Worm (Caenorhabditis elegans) whole organism, L1 larva: ENCODE measurements around the gene Y47D3A.13.
A peak's percentile ranks its signal among the peaks of the same experiment; 100 is the strongest.

Experiments used
- C04F5.9 ChIP-seq: sonication (generic microtip); optimal IDR thresholded peaks from 2 replicates; lab custom pipeline; 2016; ENCODE audit warnings: missing genetic modification characterization, missing compliant biosample characterization
- F16B12.6 ChIP-seq: fragments of 150-350 bp; optimal IDR thresholded peaks from 2 replicates; lab custom pipeline; 2014; ENCODE audit warnings: missing biosample characterization, missing genetic modification characterization
- Y116A8C.19 ChIP-seq: sonication (generic microtip); optimal IDR thresholded peaks from 2 replicates; lab custom pipeline; 2016; ENCODE audit warnings: missing compliant biosample characterization, missing genetic modification characterization, borderline replicate concordance
- alr-1 ChIP-seq: fragments of 200-800 bp; sonication (Bioruptor generic); optimal IDR thresholded peaks from 2 replicates; lab custom pipeline; 2018; ENCODE audit warnings: borderline replicate concordance, mild to moderate bottlenecking, missing genetic modification characterization, missing compliant biosample characterization
- blmp-1 ChIP-seq: fragments of 150-350 bp; optimal IDR thresholded peaks from 2 replicates; lab custom pipeline; 2014; ENCODE audit warnings: missing biosample characterization, missing genetic modification characterization
- ceh-8 ChIP-seq: fragments of 200-800 bp; sonication (Bioruptor generic); optimal IDR thresholded peaks from 2 replicates; lab custom pipeline; 2018; ENCODE audit warnings: mild to moderate bottlenecking, missing genetic modification characterization, moderate library complexity, missing compliant biosample characterization
- ceh-90 ChIP-seq: sonication (generic microtip); optimal IDR thresholded peaks from 2 replicates; lab custom pipeline; 2016; ENCODE audit warnings: missing genetic modification characterization, missing compliant biosample characterization
- dpl-1 ChIP-seq, 3 experiments: fragments of 150-350 bp in 2 of 3; sonication (generic microtip) in 1 of 3; optimal IDR thresholded peaks; 2 replicates each; lab custom pipeline; 2014 to 2017; ENCODE audit warnings: missing biosample characterization in 3 of 3, missing genetic modification characterization in 3 of 3, missing genetic modification reagents in 3 of 3
- dsc-1 ChIP-seq: sonication (generic microtip); optimal IDR thresholded peaks from 2 replicates; lab custom pipeline; 2016; ENCODE audit warnings: mild to moderate bottlenecking, missing genetic modification characterization, missing compliant biosample characterization
- fkh-4 ChIP-seq: sonication (generic microtip); optimal IDR thresholded peaks from 2 replicates; lab custom pipeline; 2016; ENCODE audit warnings: missing compliant biosample characterization, missing genetic modification characterization, borderline replicate concordance
- fkh-8 ChIP-seq: sonication (generic microtip); optimal IDR thresholded peaks from 2 replicates; lab custom pipeline; 2016; ENCODE audit warnings: mild to moderate bottlenecking, missing genetic modification characterization, missing compliant biosample characterization
- hlh-17 ChIP-seq: fragments of 200-800 bp; sonication (Bioruptor generic); optimal IDR thresholded peaks from 2 replicates; lab custom pipeline; 2018; ENCODE audit warnings: missing genetic modification characterization, mild to moderate bottlenecking, missing compliant biosample characterization, moderate library complexity, borderline replicate concordance
- hpl-2 ChIP-seq: fragments of 150-350 bp; optimal IDR thresholded peaks from 2 replicates; lab custom pipeline; 2014; ENCODE audit warnings: missing biosample characterization, missing genetic modification reagents, missing genetic modification characterization
- lin-13 ChIP-seq: fragments of 150-350 bp; optimal IDR thresholded peaks from 2 replicates; lab custom pipeline; 2014; ENCODE audit warnings: missing biosample characterization, missing genetic modification reagents, missing genetic modification characterization
- lin-35 ChIP-seq, 2 experiments: fragments of 150-350 bp; optimal IDR thresholded peaks; 2 replicates each; lab custom pipeline; 2014; ENCODE audit warnings: missing biosample characterization in 2 of 2, missing genetic modification characterization in 2 of 2, missing genetic modification reagents in 2 of 2
- lin-39 ChIP-seq: fragments of 150-350 bp; optimal IDR thresholded peaks from 2 replicates; lab custom pipeline; 2014; ENCODE audit warnings: missing biosample characterization, missing genetic modification reagents, missing genetic modification characterization
- lir-3 ChIP-seq: sonication (generic microtip); optimal IDR thresholded peaks from 2 replicates; lab custom pipeline; 2016; ENCODE audit warnings: mild to moderate bottlenecking, missing genetic modification characterization, moderate library complexity, missing compliant biosample characterization; ENCODE audit not compliant: poor library complexity
- lsy-2 ChIP-seq, 2 experiments: fragments of 150-350 bp; optimal IDR thresholded peaks; 2 replicates each; lab custom pipeline; 2014; ENCODE audit warnings: missing biosample characterization in 2 of 2, missing genetic modification characterization in 2 of 2
- mef-2 ChIP-seq: fragments of 150-350 bp; optimal IDR thresholded peaks from 2 replicates; lab custom pipeline; 2014; ENCODE audit warnings: missing biosample characterization, missing genetic modification characterization
- nhr-11 ChIP-seq: fragments of 150-350 bp; optimal IDR thresholded peaks from 2 replicates; lab custom pipeline; 2014; ENCODE audit warnings: missing biosample characterization, missing genetic modification characterization
- nhr-237 ChIP-seq: fragments of 150-350 bp; optimal IDR thresholded peaks from 2 replicates; lab custom pipeline; 2014; ENCODE audit warnings: missing biosample characterization, missing genetic modification characterization
- nhr-28 ChIP-seq: fragments of 150-350 bp; optimal IDR thresholded peaks from 2 replicates; lab custom pipeline; 2014; ENCODE audit warnings: missing biosample characterization, missing genetic modification characterization
- nhr-77 ChIP-seq: fragments of 150-350 bp; optimal IDR thresholded peaks from 2 replicates; lab custom pipeline; 2014; ENCODE audit warnings: missing biosample characterization, missing genetic modification characterization
- nhr-90 ChIP-seq: sonication (generic microtip); optimal IDR thresholded peaks from 2 replicates; lab custom pipeline; 2016; ENCODE audit warnings: mild to moderate bottlenecking, missing genetic modification characterization, missing compliant biosample characterization; ENCODE audit not compliant: poor library complexity
- pax-3 ChIP-seq: fragments of 200-800 bp; sonication (Bioruptor generic); optimal IDR thresholded peaks from 2 replicates; lab custom pipeline; 2018; ENCODE audit warnings: mild to moderate bottlenecking, missing genetic modification characterization, moderate library complexity, missing compliant biosample characterization
- pqm-1 ChIP-seq: sonication (generic microtip); optimal IDR thresholded peaks from 3 replicates; lab custom pipeline; 2017; ENCODE audit warnings: missing biosample characterization, missing genetic modification characterization
- rnt-1 ChIP-seq: sonication (generic microtip); optimal IDR thresholded peaks from 2 replicates; lab custom pipeline; 2016; ENCODE audit warnings: mild to moderate bottlenecking, missing genetic modification characterization, moderate library complexity, missing compliant biosample characterization
- snu-23 ChIP-seq: sonication (generic microtip); optimal IDR thresholded peaks from 2 replicates; lab custom pipeline; 2016; ENCODE audit warnings: missing genetic modification characterization, missing compliant biosample characterization
- swsn-7 ChIP-seq: sonication (generic microtip); optimal IDR thresholded peaks from 2 replicates; lab custom pipeline; 2016; ENCODE audit warnings: missing genetic modification characterization, missing compliant biosample characterization
- tbx-2 ChIP-seq: sonication (generic microtip); optimal IDR thresholded peaks from 2 replicates; lab custom pipeline; 2016; ENCODE audit warnings: missing genetic modification characterization, missing compliant biosample characterization
- zip-4 ChIP-seq: fragments of 200-800 bp; sonication (Bioruptor generic); optimal IDR thresholded peaks from 2 replicates; lab custom pipeline; 2018; ENCODE audit warnings: mild to moderate bottlenecking, missing genetic modification characterization, moderate library complexity, missing compliant biosample characterization
- ztf-11 ChIP-seq, 2 experiments: sonication (generic microtip); optimal IDR thresholded peaks; 2 replicates each; lab custom pipeline; 2016 to 2017; ENCODE audit warnings: missing genetic modification characterization in 2 of 2, missing biosample characterization in 1 of 2, missing compliant biosample characterization in 1 of 2
- ztf-4 ChIP-seq: fragments of 150-350 bp; optimal IDR thresholded peaks from 2 replicates; lab custom pipeline; 2014; ENCODE audit warnings: missing biosample characterization, missing genetic modification characterization

Gene Y47D3A.13

ce11 chrIII:11231969-11232368, 8.1 kb upstream of the Y47D3A.13 start, which contains the start of gene elo-8:
TSS of gene elo-8 (minus strand) at chrIII:11232069.
- TF ChIP-seq blmp-1 (tag; lab: Kevin White, UChicago) (no peak), nhr-28 (tag; lab: Kevin White, UChicago) (no peak), nhr-237 (tag; lab: Kevin White, UChicago) (no peak), mef-2 (no peak), F16B12.6 (no peak), dpl-1 (GFP tag; optimal IDR thresholded peaks at IDR 0.05; lab: Kevin White, UChicago) (no peak), ztf-11 (tag; optimal IDR thresholded peaks at IDR 0.05; lab: Kevin White, UChicago) (no peak), dsc-1 (tag; lab: Kevin White, UChicago) (no peak), nhr-11 (no peak), ztf-4 (tag; lab: Kevin White, UChicago) (no peak), nhr-77 (tag; lab: Kevin White, UChicago) (no peak), tbx-2 (no peak), fkh-8 (tag; lab: Kevin White, UChicago) (no peak), pqm-1 (no peak), lin-35 (GFP tag; optimal IDR thresholded peaks at IDR 0.05; lab: Kevin White, UChicago) (no peak), Y116A8C.19 (tag; lab: Kevin White, UChicago) (no peak)

ce11 chrIII:11231408-11231807, 7.5 kb upstream of the Y47D3A.13 start:
- TF ChIP-seq hpl-2 (no peak), pax-3 (tag; lab: Kevin White, UChicago) (no peak), hlh-17 (GFP tag; lab: Kevin White, UChicago) (no peak), ztf-11 (tag; optimal IDR thresholded peaks at IDR 0.05; lab: Kevin White, UChicago) (no peak), lsy-2 (tag; optimal IDR thresholded peaks at IDR 0.05; lab: Kevin White, UChicago) (no peak), nhr-77 (tag; lab: Kevin White, UChicago) (no peak), lin-13 (GFP tag; lab: Kevin White, UChicago) (no peak), rnt-1 (tag; lab: Kevin White, UChicago) (no peak), nhr-28 (tag; lab: Kevin White, UChicago) (no peak), alr-1 (tag; lab: Kevin White, UChicago) (no peak), swsn-7 (tag; lab: Kevin White, UChicago) (no peak), snu-23 (GFP tag; lab: Kevin White, UChicago) (no peak), zip-4 (no peak), ceh-8 (GFP tag; lab: Kevin White, UChicago) (no peak), lir-3 (no peak)

- no peak for TF ChIP-seq fkh-8 (tag; lab: Kevin White, UChicago)
- no peak for TF ChIP-seq lin-35 (GFP tag; optimal IDR thresholded peaks at IDR 0.05; lab: Kevin White, UChicago)
- TF ChIP-seq lsy-2 (tag; optimal IDR thresholded peaks at IDR 0.05; lab: Kevin White, UChicago): no peak
- no peak for TF ChIP-seq lin-39 (tag; lab: Kevin White, UChicago)
- TF ChIP-seq rnt-1 (tag; lab: Kevin White, UChicago): peak; percentile 3
- TF ChIP-seq fkh-4 (tag; lab: Kevin White, UChicago): no peak
- TF ChIP-seq nhr-90 (tag; lab: Kevin White, UChicago): no peak
These were observed 6.7 kb upstream of the Y47D3A.13 start for ce11 chrIII:11230581-11230980.

- TF ChIP-seq F16B12.6: no peak
- TF ChIP-seq lir-3: no peak
- no peak for TF ChIP-seq lsy-2 (tag; optimal IDR thresholded peaks at IDR 0.05; lab: Kevin White, UChicago)
- TF ChIP-seq ceh-90 (tag; lab: Kevin White, UChicago): no peak
- no peak for TF ChIP-seq lin-13 (GFP tag; lab: Kevin White, UChicago)
- TF ChIP-seq C04F5.9 (tag; lab: Kevin White, UChicago): no peak
These were observed 3.1 kb upstream of the Y47D3A.13 start, which contains the start of gene tbx-37 for ce11 chrIII:11227025-11227424. TSS of gene tbx-37 (minus strand) at chrIII:11227125.
